Fruit fly (Drosophila melanogaster): ENCODE results near the gene CG4119.
A peak's percentile ranks its signal among the peaks of the same experiment; 100 is the strongest.

CG4119 gene

dm6 chrX:5671537-5672029 lies 5.7 kb downstream of the CG4119 start, which contains the start of gene Rab18 (continued):
- TF ChIP-seq lola (GFP tag; optimal IDR thresholded peaks at IDR 0.05) = no peak
- TF ChIP-seq CG12659 (GFP tag; optimal IDR thresholded peaks at IDR 0.05) = no peak
- peak; percentile 3 to 35 for TF ChIP-seq dpn (GFP tag; optimal IDR thresholded peaks at IDR 0.05)
- TF ChIP-seq dm (GFP tag; optimal IDR thresholded peaks at IDR 0.05) = no peak
- TF ChIP-seq slou (GFP tag; optimal IDR thresholded peaks at IDR 0.05) = no peak
- no peak for TF ChIP-seq CG18476 (GFP tag; optimal IDR thresholded peaks at IDR 0.05)
- no peak for TF ChIP-seq Bteb2 (GFP tag; optimal IDR thresholded peaks at IDR 0.05)
- TF ChIP-seq tin (GFP tag; optimal IDR thresholded peaks at IDR 0.05) = peak; percentile 45
- no peak for TF ChIP-seq TFAM (GFP tag; optimal IDR thresholded peaks at IDR 0.05)
- no peak for TF ChIP-seq NC2α (GFP tag; optimal IDR thresholded peaks at IDR 0.05)
- no peak for TF ChIP-seq CG18262 (tag; optimal IDR thresholded peaks at IDR 0.05)
- TF ChIP-seq fru (optimal IDR thresholded peaks at IDR 0.05) = no peak
- TF ChIP-seq dysf (GFP tag; IDR thresholded peaks at IDR 0.05) = 0 out of 3 replicates have a peak, but pooled peaks have one; percentile 33
- no peak for TF ChIP-seq Dp (GFP tag; optimal IDR thresholded peaks at IDR 0.05)
- TF ChIP-seq E2f2 (GFP tag; IDR thresholded peaks at IDR 0.05) = no peak
- no peak for TF ChIP-seq twi (tag; optimal IDR thresholded peaks at IDR 0.05)
- TF ChIP-seq CG30403 (GFP tag; optimal IDR thresholded peaks at IDR 0.05) = peak; percentile 27
- no peak for TF ChIP-seq unc-4 (GFP tag; IDR thresholded peaks at IDR 0.05; ENCODE audit: partially characterized antibody)
- TF ChIP-seq knrl (GFP tag; IDR thresholded peaks at IDR 0.05; ENCODE audit: partially characterized antibody) = peak; percentile 38; the same call in 1 of the 3 replicates
- TF ChIP-seq CG17568 (GFP tag; optimal IDR thresholded peaks at IDR 0.05) = no peak
- TF ChIP-seq CG31388 (GFP tag; optimal IDR thresholded peaks at IDR 0.05) = no peak
- TF ChIP-seq CG9876 (GFP tag; optimal IDR thresholded peaks at IDR 0.05) = peak; percentile 44
- TF ChIP-seq CG17829 (tag; optimal IDR thresholded peaks at IDR 0.05) = no peak
- TF ChIP-seq ERR (GFP tag; optimal IDR thresholded peaks at IDR 0.05) = no peak
- TF ChIP-seq Spps (tag; optimal IDR thresholded peaks at IDR 0.05) = no peak
- TF ChIP-seq crp (GFP tag; optimal IDR thresholded peaks at IDR 0.05) = no peak

dm6 chrX:5672243-5673051 lies 6.6 kb downstream of the CG4119 start, which contains the start of gene RpL35:
Gene RpL35 (plus strand): TSS chrX:5672401.
- TF ChIP-seq croc (GFP tag; conservative IDR thresholded peaks at IDR 0.05) (no peak), CG8290 (GFP tag; optimal IDR thresholded peaks at IDR 0.05) (no peak), CG8290 (tag; optimal IDR thresholded peaks at IDR 0.05) (peak in 1 of 2 experiments; percentile 41), Atf3 (GFP tag; optimal IDR thresholded peaks at IDR 0.05) (no peak), CG18476 (GFP tag; optimal IDR thresholded peaks at IDR 0.05) (no peak), sim (GFP tag; IDR thresholded peaks at IDR 0.05) (0 out of 2 replicates have a peak, but pooled peaks have one; percentile 17), dmrt99B (tag; optimal IDR thresholded peaks at IDR 0.05) (no peak), CG17829 (tag; optimal IDR thresholded peaks at IDR 0.05) (peak; percentile 17), CG4424 (GFP tag; optimal IDR thresholded peaks at IDR 0.05) (peak; percentile 12), CG8359 (GFP tag; optimal IDR thresholded peaks at IDR 0.05; ENCODE audit: borderline replicate concordance) (peak; percentile 6), otp (GFP tag; IDR thresholded peaks at IDR 0.05) (0 out of 3 replicates have a peak, but pooled peaks have one; percentile 7), Awh (GFP tag; IDR thresholded peaks at IDR 0.05) (0 out of 2 replicates have a peak, but pooled peaks have one; percentile 13), CG10431 (GFP tag; optimal IDR thresholded peaks at IDR 0.05) (peak; percentile 43), CG18011 (GFP tag; optimal IDR thresholded peaks at IDR 0.05) (peak; percentile 21), CG13624 (GFP tag; optimal IDR thresholded peaks at IDR 0.05) (peak; percentile 47), org-1 (GFP tag; optimal IDR thresholded peaks at IDR 0.05) (peak; percentile 23), CG10462 (GFP tag; optimal IDR thresholded peaks at IDR 0.05) (no peak), CG6175 (GFP tag; IDR thresholded peaks at IDR 0.05) (no peak), lbe (GFP tag; optimal IDR thresholded peaks at IDR 0.05) (no peak), Hsf (GFP tag; optimal IDR thresholded peaks at IDR 0.05) (peak; percentile 48), Xrp1 (GFP tag; IDR thresholded peaks at IDR 0.05) (peak; percentile 23; the same call in 1 of the 2 replicates), CG8388 (GFP tag; optimal IDR thresholded peaks at IDR 0.05) (peak; percentile 13), CG4404 (GFP tag; IDR thresholded peaks at IDR 0.05) (no peak), CG4328 (GFP tag; optimal IDR thresholded peaks at IDR 0.05) (peak; percentile 27), CG14014 (GFP tag; IDR thresholded peaks at IDR 0.05) (peak; percentile 18; the same call in 1 of the 2 replicates)

Measured in whole organism, embryonic.